Worm (Caenorhabditis elegans) whole organism, L4 larva: ENCODE data around the gene dagl-2.

Source experiments
- F26F4.8 ChIP-seq: fragments of 200-800 bp; sonication (Bioruptor generic); conservative IDR thresholded peaks from 2 replicates; pipeline ENCODE4 v1.3.6; 2022; ENCODE audit warnings: missing genetic modification characterization, missing compliant biosample characterization
- ama-1 ChIP-seq: fragments of 150-350 bp; optimal IDR thresholded peaks from 2 replicates; lab custom pipeline; 2014; ENCODE audit warnings: inconsistent platforms, mixed read lengths
- ceh-32 ChIP-seq: sonication (generic microtip); optimal IDR thresholded peaks from 2 replicates; lab custom pipeline; 2016; ENCODE audit warnings: mild to moderate bottlenecking, missing genetic modification characterization, missing compliant biosample characterization; ENCODE audit not compliant: poor library complexity
- cey-2 ChIP-seq: sonication (generic microtip); optimal IDR thresholded peaks from 3 replicates; lab custom pipeline; 2017; ENCODE audit warnings: missing genetic modification characterization, mild to moderate bottlenecking, missing compliant biosample characterization, antibody characterized with exemption, borderline replicate concordance; ENCODE audit not compliant: insufficient read depth
- dpl-1 ChIP-seq: fragments of 150-350 bp; optimal IDR thresholded peaks from 2 replicates; lab custom pipeline; 2014; ENCODE audit warnings: missing biosample characterization, missing genetic modification reagents, missing genetic modification characterization
- hlh-30 ChIP-seq: sonication (generic microtip); optimal IDR thresholded peaks from 2 replicates; lab custom pipeline; 2017; ENCODE audit warnings: antibody characterized with exemption, mild to moderate bottlenecking, missing genetic modification characterization, missing compliant biosample characterization; ENCODE audit not compliant: insufficient read depth
- hmg-1.1 ChIP-seq: fragments of 200-800 bp; sonication (Bioruptor generic); IDR thresholded peaks from 2 replicates; pipeline ENCODE4 v1.3.6; 2022; ENCODE audit warnings: missing genetic modification reagents, missing genetic modification characterization, missing compliant biosample characterization
- mdl-1 ChIP-seq, 2 experiments: fragments of 150-350 bp in 1 of 2; sonication (generic microtip) in 1 of 2; optimal IDR thresholded peaks; 2 replicates each; lab custom pipeline; 2014 to 2017; ENCODE audit warnings: missing biosample characterization in 2 of 2, missing genetic modification characterization in 2 of 2
- nhr-11 ChIP-seq: fragments of 150-350 bp; optimal IDR thresholded peaks from 2 replicates; lab custom pipeline; 2014; ENCODE audit warnings: missing biosample characterization, missing genetic modification characterization
- nhr-28 ChIP-seq: fragments of 150-350 bp; optimal IDR thresholded peaks from 2 replicates; lab custom pipeline; 2014; ENCODE audit warnings: missing biosample characterization, missing genetic modification characterization
- nhr-6 ChIP-seq: fragments of 150-350 bp; optimal IDR thresholded peaks from 2 replicates; lab custom pipeline; 2014; ENCODE audit warnings: missing biosample characterization, missing genetic modification characterization
- snpc-4 ChIP-seq: fragments of 150-350 bp; optimal IDR thresholded peaks from 2 replicates; lab custom pipeline; 2014; ENCODE audit warnings: missing biosample characterization, missing genetic modification characterization
- zip-11 ChIP-seq: fragments of 200-800 bp; sonication (Bioruptor generic); IDR thresholded peaks from 2 replicates; pipeline ENCODE4 v1.3.6; 2022; ENCODE audit warnings: missing genetic modification characterization, missing compliant biosample characterization

DNA sequence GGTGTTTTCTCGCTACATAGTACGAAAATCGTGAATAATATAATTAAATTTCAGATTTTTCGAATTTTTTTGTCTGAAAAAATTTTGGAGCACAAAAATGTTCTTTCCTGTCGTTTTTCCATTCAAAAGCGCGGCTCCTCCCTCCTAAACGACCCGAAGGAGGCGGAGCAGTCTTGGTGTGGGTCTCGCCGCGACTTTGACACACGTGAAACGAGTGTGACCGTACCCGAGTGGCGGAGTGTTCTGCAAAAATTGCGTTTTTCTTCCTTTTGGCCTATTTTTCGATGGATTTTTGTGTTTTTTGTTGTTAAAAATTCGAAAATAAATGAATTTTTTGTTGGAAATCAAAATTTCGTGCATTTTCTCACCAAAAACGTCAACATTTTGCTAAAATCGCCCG lies 10.5 kb upstream of the dagl-2 start, which contains the start of gene snt-2:
- TF ChIP-seq nhr-11 (peak; percentile 63), ama-1 (no peak), mdl-1 (tag; optimal IDR thresholded peaks at IDR 0.05; lab: Kevin White, UChicago) (no peak), nhr-6 (tag; lab: Kevin White, UChicago) (peak; percentile 71), hlh-30 (tag; lab: Kevin White, UChicago) (peak; percentile 87), F26F4.8 (GFP tag; lab: Robert Waterston, UW) (no peak), snpc-4 (no peak), zip-11 (GFP tag; lab: Robert Waterston, UW) (no peak), nhr-28 (tag; lab: Kevin White, UChicago) (peak; percentile 70), hmg-1.1 (GFP tag; lab: Robert Waterston, UW) (peak; percentile 72), cey-2 (no peak), ceh-32 (tag; lab: Kevin White, UChicago) (no peak), dpl-1 (GFP tag; lab: Kevin White, UChicago) (peak; percentile 81)
